Worm (Caenorhabditis elegans): ENCODE measurements around the gene sqst-2.

DNA sequence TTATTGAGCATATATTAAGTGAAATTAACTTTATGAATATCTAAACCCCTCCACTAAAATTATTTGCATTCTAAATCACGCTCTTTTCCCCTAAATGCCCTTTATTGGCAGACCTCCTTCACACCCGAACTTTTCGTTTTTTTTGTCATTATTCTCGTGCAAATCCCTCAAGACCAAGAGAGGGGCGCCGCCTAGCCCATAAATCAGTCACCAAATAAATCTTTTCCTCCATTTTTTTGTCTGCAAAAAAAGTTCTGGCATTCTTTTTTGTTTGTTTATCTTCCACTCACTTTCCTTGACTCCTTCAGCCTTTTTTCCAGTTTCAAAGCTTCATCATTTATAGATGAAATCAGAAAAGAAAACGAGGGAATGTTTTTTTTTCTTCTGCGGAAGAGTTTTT lies 9.9 kb downstream of the sqst-2 start:
- TF ChIP-seq elt-3 (tag; optimal IDR thresholded peaks at IDR 0.05) (no peak), nhr-90 (tag; optimal IDR thresholded peaks at IDR 0.05; ENCODE audit: poor library complexity) (no peak), fos-1 (tag; optimal IDR thresholded peaks at IDR 0.05) (no peak), egl-13 (tag; optimal IDR thresholded peaks at IDR 0.05) (no peak), sox-4 (tag; optimal IDR thresholded peaks at IDR 0.05) (no peak), pax-3 (tag; optimal IDR thresholded peaks at IDR 0.05) (no peak), aly-2 (tag; optimal IDR thresholded peaks at IDR 0.05) (no peak), ztf-11 (tag; optimal IDR thresholded peaks at IDR 0.05) (no peak), lsy-2 (tag; optimal IDR thresholded peaks at IDR 0.05) (no peak), zip-4 (GFP tag; optimal IDR thresholded peaks at IDR 0.05) (no peak), elt-2 (tag; optimal IDR thresholded peaks at IDR 0.05) (no peak), nhr-12 (tag; optimal IDR thresholded peaks at IDR 0.05) (no peak), egl-27 (tag; optimal IDR thresholded peaks at IDR 0.05) (no peak)

Measured in whole organism, L1 larva.